Fruit fly (Drosophila melanogaster) whole organism, prepupa: ENCODE data around the gene sphe.

Source experiments
- CG6276 ChIP-seq: fragments of 200-800 bp; sonication (Bioruptor generic); optimal IDR thresholded peaks from 2 replicates; lab custom pipeline; 2017; ENCODE audit warnings: missing biosample characterization, mild to moderate bottlenecking, missing genetic modification characterization
- CG9139 ChIP-seq: fragments of 200-800 bp; sonication (Bioruptor generic); optimal IDR thresholded peaks from 3 replicates; lab custom pipeline; 2017; ENCODE audit warnings: missing biosample characterization, mild to moderate bottlenecking, missing genetic modification characterization
- Eip93F ChIP-seq: fragments of 200-800 bp; sonication (Bioruptor generic); optimal IDR thresholded peaks from 2 replicates; lab custom pipeline; 2016; ENCODE audit warnings: missing biosample characterization, mild to moderate bottlenecking, missing genetic modification characterization
- Sox15 ChIP-seq: fragments of 200-800 bp; sonication (Bioruptor generic); optimal IDR thresholded peaks from 3 replicates; lab custom pipeline; 2016; ENCODE audit warnings: missing biosample characterization, missing genetic modification characterization
- eg ChIP-seq: fragments of 200-800 bp; sonication (Bioruptor generic); IDR thresholded peaks from 3 replicates; pipeline ENCODE4 v1.3.6; 2022; ENCODE audit warnings: missing biosample characterization, missing genetic modification characterization
- fkh ChIP-seq: fragments of 200-800 bp; sonication (Bioruptor generic); optimal IDR thresholded peaks from 3 replicates; lab custom pipeline; 2017; ENCODE audit warnings: missing biosample characterization, mild to moderate bottlenecking, missing genetic modification characterization, moderate library complexity
- svp ChIP-seq: fragments of 200-800 bp; sonication (Bioruptor generic); peaks from one replicate; lab custom pipeline; 2016; ENCODE audit warnings: missing biosample characterization, missing genetic modification characterization

DNA sequence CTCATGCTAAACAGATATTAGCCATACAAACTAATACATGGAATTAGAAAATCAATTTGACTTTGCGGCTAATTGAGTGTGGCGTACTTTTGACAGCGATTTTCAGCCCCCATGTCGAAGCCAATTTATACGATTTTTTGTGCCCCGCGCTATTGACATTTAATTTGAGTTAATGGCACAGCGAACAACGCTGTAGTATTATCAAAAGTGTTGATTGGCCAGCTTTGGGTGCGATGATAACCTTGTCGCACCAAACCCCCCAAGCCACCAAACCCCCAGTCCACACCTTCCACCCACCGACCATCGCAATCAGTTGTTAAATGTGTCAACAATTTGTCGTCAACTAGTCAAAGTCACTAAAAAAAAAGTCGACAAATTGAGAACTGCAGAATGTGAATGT lies 47.6 kb upstream of the sphe start:
- TF ChIP-seq fkh (GFP tag; lab: Kevin White, UChicago) (no peak), svp (GFP tag; lab: Kevin White, UChicago) (peak; percentile 84), CG6276 (GFP tag; lab: Kevin White, UChicago) (no peak), CG9139 (GFP tag; lab: Kevin White, UChicago) (no peak), Sox15 (GFP tag; lab: Kevin White, UChicago) (no peak), eg (GFP tag; lab: Robert Waterston, UW) (no peak), Eip93F (GFP tag; lab: Kevin White, UChicago) (no peak)
